Fruit fly (Drosophila melanogaster) whole organism, pupa: Measurements from ENCODE around the gene CG6136.

ENCODE experiments used
- CG12605 ChIP-seq: fragments of 200-800 bp; sonication (Bioruptor generic); IDR thresholded peaks from 2 replicates; pipeline ENCODE4 v1.3.6; 2022; ENCODE audit warnings: missing biosample characterization, missing genetic modification characterization
- CG15710 ChIP-seq: fragments of 200-800 bp; sonication (Bioruptor generic); optimal IDR thresholded peaks from 2 replicates; lab custom pipeline; 2018; ENCODE audit warnings: missing biosample characterization, mild to moderate bottlenecking, missing genetic modification characterization, moderate library complexity
- CG17806 ChIP-seq: fragments of 200-800 bp; sonication (Bioruptor generic); optimal IDR thresholded peaks from 2 replicates; lab custom pipeline; 2018; ENCODE audit warnings: missing biosample characterization, mild to moderate bottlenecking, missing genetic modification characterization, moderate library complexity
- CG34367 ChIP-seq: fragments of 200-800 bp; sonication (Bioruptor generic); optimal IDR thresholded peaks from 2 replicates; lab custom pipeline; 2018; ENCODE audit warnings: missing biosample characterization, mild to moderate bottlenecking, missing genetic modification characterization
- CG4496 ChIP-seq: fragments of 200-800 bp; sonication (Bioruptor generic); IDR thresholded peaks from 3 replicates; pipeline ENCODE4 v1.3.6; 2022; ENCODE audit warnings: missing biosample characterization, missing genetic modification characterization
- CG8159 ChIP-seq: fragments of 200-800 bp; sonication (Bioruptor generic); optimal IDR thresholded peaks from 3 replicates; lab custom pipeline; 2018; ENCODE audit warnings: missing biosample characterization, mild to moderate bottlenecking, missing genetic modification characterization, moderate library complexity
- CG8301 ChIP-seq: fragments of 200-800 bp; sonication (Bioruptor generic); optimal IDR thresholded peaks from 2 replicates; lab custom pipeline; 2018; ENCODE audit warnings: missing biosample characterization, mild to moderate bottlenecking, missing genetic modification characterization
- CG9948 ChIP-seq: fragments of 200-800 bp; sonication (Bioruptor generic); optimal IDR thresholded peaks from 2 replicates; lab custom pipeline; 2018; ENCODE audit warnings: missing biosample characterization, mild to moderate bottlenecking, missing genetic modification characterization, moderate library complexity
- D1 ChIP-seq: fragments of 200-800 bp; sonication (Bioruptor generic); optimal IDR thresholded peaks from 2 replicates; lab custom pipeline; 2018; ENCODE audit warnings: missing biosample characterization, mild to moderate bottlenecking, missing genetic modification characterization, moderate library complexity
- EcR ChIP-seq: fragments of 200-800 bp; sonication (Bioruptor generic); optimal IDR thresholded peaks from 3 replicates; lab custom pipeline; 2019; ENCODE audit warnings: missing biosample characterization, missing genetic modification characterization, mild to moderate bottlenecking, moderate library complexity, missing genetic modification reagents
- Pif1A ChIP-seq: fragments of 200-800 bp; sonication (Bioruptor generic); optimal IDR thresholded peaks from 3 replicates; lab custom pipeline; 2016; ENCODE audit warnings: missing biosample characterization, missing genetic modification characterization
- Pif1B ChIP-seq: fragments of 200-800 bp; sonication (Bioruptor generic); optimal IDR thresholded peaks from 3 replicates; lab custom pipeline; 2016; ENCODE audit warnings: missing biosample characterization, missing genetic modification characterization
- fd96Ca ChIP-seq: fragments of 200-800 bp; sonication (Bioruptor generic); IDR thresholded peaks from 3 replicates; pipeline ENCODE4 v1.3.6; 2022; ENCODE audit warnings: missing biosample characterization, missing genetic modification characterization
- rn ChIP-seq: fragments of 200-800 bp; sonication (Bioruptor generic); IDR thresholded peaks from 2 replicates; pipeline ENCODE4 v1.3.6; 2022; ENCODE audit warnings: missing biosample characterization, missing genetic modification characterization

DNA sequence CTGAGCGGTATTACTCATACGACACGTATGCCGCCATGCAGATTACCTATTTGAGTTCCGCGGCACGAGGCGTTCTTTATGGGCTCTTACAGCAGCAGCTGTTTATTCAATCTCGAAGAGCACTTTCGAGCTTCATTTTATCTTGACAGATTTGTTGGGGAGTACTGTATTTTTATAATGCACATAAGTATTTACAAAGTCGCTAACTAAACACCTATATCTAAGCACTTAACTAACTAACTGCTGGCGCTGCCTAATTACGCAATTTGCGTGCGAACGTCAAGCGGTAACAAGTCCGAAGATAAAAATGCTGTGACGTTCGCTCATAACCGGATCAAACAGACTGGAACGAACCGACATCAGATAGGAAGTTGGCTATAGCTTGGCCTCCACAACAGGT is 30.6 kb upstream of the CG6136 start:
- no peak for TF ChIP-seq rn (GFP tag; lab: Robert Waterston, UW)
- TF ChIP-seq CG12605 (GFP tag; lab: Robert Waterston, UW): no peak
- TF ChIP-seq CG34367: no peak
- no peak for TF ChIP-seq fd96Ca
- no peak for TF ChIP-seq D1 (tag; lab: Kevin White, UChicago)
- TF ChIP-seq CG8301 (tag; lab: Kevin White, UChicago): no peak
- TF ChIP-seq Pif1A (GFP tag; lab: Kevin White, UChicago): no peak
- no peak for TF ChIP-seq CG17806 (tag; lab: Kevin White, UChicago)
- TF ChIP-seq EcR (GFP tag; lab: Kevin White, UChicago): no peak
- TF ChIP-seq CG15710: no peak
- TF ChIP-seq CG4496 (GFP tag; lab: Robert Waterston, UW): no peak
- TF ChIP-seq CG9948 (tag; lab: Kevin White, UChicago): no peak
- no peak for TF ChIP-seq CG8159 (tag; lab: Kevin White, UChicago)
- no peak for TF ChIP-seq Pif1B (GFP tag; lab: Kevin White, UChicago)
